Fruit fly (Drosophila melanogaster): ENCODE measurements around the gene Ir76a.

dm6 chr3L:19844507-19844906 is 45.4 kb downstream of the Ir76a start:
- TF ChIP-seq h (GFP tag; optimal IDR thresholded peaks at IDR 0.05) (no peak), CrebA (GFP tag; optimal IDR thresholded peaks at IDR 0.05; ENCODE audit: borderline replicate concordance) (no peak), dmrt93B (GFP tag; optimal IDR thresholded peaks at IDR 0.05) (no peak), Hr83 (GFP tag; optimal IDR thresholded peaks at IDR 0.05; ENCODE audit: poor library complexity, severe bottlenecking) (no peak), Myc (optimal IDR thresholded peaks at IDR 0.05) (no peak)

Measured in whole organism, wandering third instar larva.